Fruit fly (Drosophila melanogaster) whole organism, embryonic: ENCODE measurements around the gene CG14102.

Source experiments
- Bdp1 ChIP-seq: fragments of 200-800 bp; sonication (Bioruptor generic); optimal IDR thresholded peaks from 3 replicates; lab custom pipeline; 2016; ENCODE audit warnings: missing biosample characterization, missing genetic modification characterization
- CG11456 ChIP-seq: fragments of 200-800 bp; sonication (Bioruptor generic); IDR thresholded peaks from 3 replicates; pipeline ENCODE4 v1.3.6; 2022; ENCODE audit warnings: missing biosample characterization, missing genetic modification characterization
- CG11723 ChIP-seq: fragments of 200-800 bp; sonication (Bioruptor generic); optimal IDR thresholded peaks from 2 replicates; lab custom pipeline; 2017; ENCODE audit warnings: missing biosample characterization, mild to moderate bottlenecking, missing genetic modification characterization
- CG12391 ChIP-seq: fragments of 200-800 bp; sonication (Bioruptor generic); optimal IDR thresholded peaks from 3 replicates; lab custom pipeline; 2018; ENCODE audit warnings: missing biosample characterization, mild to moderate bottlenecking, missing genetic modification characterization, moderate library complexity
- CG13424 ChIP-seq: fragments of 200-800 bp; sonication (Bioruptor generic); optimal IDR thresholded peaks from 2 replicates; lab custom pipeline; 2019; ENCODE audit warnings: missing biosample characterization, mild to moderate bottlenecking, missing genetic modification characterization, moderate library complexity
- CG17829 ChIP-seq: fragments of 200-800 bp; optimal IDR thresholded peaks from 2 replicates; lab custom pipeline; 2019; ENCODE audit warnings: missing biosample characterization, mild to moderate bottlenecking, missing genetic modification characterization, moderate library complexity
- CG3407 ChIP-seq: fragments of 200-800 bp; sonication (Bioruptor generic); optimal IDR thresholded peaks from 2 replicates; lab custom pipeline; 2018; ENCODE audit warnings: missing biosample characterization, mild to moderate bottlenecking, missing genetic modification characterization
- CG7271 ChIP-seq: fragments of 200-800 bp; sonication (Bioruptor generic); optimal IDR thresholded peaks from 2 replicates; lab custom pipeline; 2018; ENCODE audit warnings: missing biosample characterization, mild to moderate bottlenecking, missing genetic modification characterization, moderate library complexity
- CG7372 ChIP-seq: fragments of 200-800 bp; sonication (Bioruptor generic); IDR thresholded peaks from 2 replicates; pipeline ENCODE4 v1.3.6; 2022; ENCODE audit warnings: missing biosample characterization, missing genetic modification characterization
- CG9817 ChIP-seq: fragments of 200-800 bp; sonication (Bioruptor generic); optimal IDR thresholded peaks from 2 replicates; lab custom pipeline; 2018; ENCODE audit warnings: missing biosample characterization, mild to moderate bottlenecking, missing genetic modification characterization, moderate library complexity
- Dek ChIP-seq: fragments of 200-800 bp; sonication (Bioruptor generic); optimal IDR thresholded peaks from 3 replicates; lab custom pipeline; 2019; ENCODE audit warnings: missing biosample characterization, mild to moderate bottlenecking, missing genetic modification characterization, moderate library complexity
- Dll ChIP-seq: fragments of 200-800 bp; sonication (Bioruptor generic); IDR thresholded peaks from 4 replicates; pipeline ENCODE4 v1.3.6; 2022; ENCODE audit warnings: missing biosample characterization, missing genetic modification characterization; ENCODE audit not compliant: partially characterized antibody
- Eip74EF ChIP-seq, 2 experiments: fragments of 200-800 bp in 1 of 2; fragments of >200 bp in 1 of 2; sonication (Bioruptor generic) in 1 of 2; optimal IDR thresholded peaks; 2 replicates each; lab custom pipeline; 2017 to 2019; ENCODE audit warnings: missing biosample characterization in 2 of 2, missing genetic modification characterization in 2 of 2, mild to moderate bottlenecking in 1 of 2, moderate library complexity in 1 of 2
- Fer1 ChIP-seq: fragments of 200-800 bp; sonication (Bioruptor generic); optimal IDR thresholded peaks from 2 replicates; lab custom pipeline; 2017; ENCODE audit warnings: missing biosample characterization, mild to moderate bottlenecking, missing genetic modification characterization
- Hmx ChIP-seq: fragments of 200-800 bp; sonication (Bioruptor generic); optimal IDR thresholded peaks from 2 replicates; lab custom pipeline; 2016; ENCODE audit warnings: missing biosample characterization, missing genetic modification characterization
- Lhr ChIP-seq: fragments of 200-800 bp; sonication (Bioruptor generic); optimal IDR thresholded peaks from 3 replicates; lab custom pipeline; 2017; ENCODE audit warnings: mild to moderate bottlenecking, missing biosample characterization, missing genetic modification reagents, missing genetic modification characterization
- Pdp1 ChIP-seq, 2 experiments: fragments of 200-800 bp; sonication (Bioruptor generic); optimal IDR thresholded peaks; 3 replicates each; lab custom pipeline; 2016; ENCODE audit warnings: missing biosample characterization in 2 of 2, missing genetic modification characterization in 2 of 2, mild to moderate bottlenecking in 1 of 2, moderate library complexity in 1 of 2
- Poxn ChIP-seq: fragments of 200-800 bp; sonication (Bioruptor generic); IDR thresholded peaks from 2 replicates; pipeline ENCODE4 v1.3.6; 2022; ENCODE audit warnings: missing biosample characterization, missing genetic modification characterization
- Rfx ChIP-seq: fragments of 200-800 bp; sonication (Bioruptor generic); IDR thresholded peaks from 2 replicates; pipeline ENCODE4 v1.3.6; 2022; ENCODE audit warnings: missing biosample characterization, missing genetic modification characterization
- ara ChIP-seq: fragments of 200-800 bp; sonication (Bioruptor generic); IDR thresholded peaks from 2 replicates; pipeline ENCODE4 v1.3.6; 2022; ENCODE audit warnings: missing biosample characterization, missing genetic modification characterization
- cg ChIP-seq: fragments of 200-800 bp; sonication (Bioruptor generic); optimal IDR thresholded peaks from 3 replicates; lab custom pipeline; 2019; ENCODE audit warnings: missing biosample characterization, mild to moderate bottlenecking, missing genetic modification characterization, moderate library complexity
- chif ChIP-seq, 2 experiments: fragments of 200-800 bp; sonication (Bioruptor generic); optimal IDR thresholded peaks; 3 replicates each; lab custom pipeline; 2016; ENCODE audit warnings: missing biosample characterization in 2 of 2, missing genetic modification characterization in 2 of 2
- chm ChIP-seq: fragments of 200-800 bp; sonication (Bioruptor generic); IDR thresholded peaks from 2 replicates; pipeline ENCODE4 v1.3.6; 2022; ENCODE audit warnings: missing biosample characterization, missing genetic modification characterization
- ci ChIP-seq: fragments of 200-800 bp; sonication (Bioruptor generic); IDR thresholded peaks from 3 replicates; pipeline ENCODE4 v1.3.6; 2022; ENCODE audit warnings: missing biosample characterization, missing genetic modification characterization
- dan ChIP-seq: fragments of 200-800 bp; sonication (Bioruptor generic); IDR thresholded peaks from 2 replicates; pipeline ENCODE4 v1.3.6; 2022; ENCODE audit warnings: missing biosample characterization, missing genetic modification characterization
- fru ChIP-seq: fragments of >200 bp; optimal IDR thresholded peaks from 2 replicates; lab custom pipeline; 2017
- gsb ChIP-seq: fragments of 200-800 bp; sonication (Bioruptor generic); IDR thresholded peaks from 2 replicates; pipeline ENCODE4 v1.3.6; 2022; ENCODE audit warnings: missing biosample characterization, missing genetic modification characterization
- h ChIP-seq: fragments of >200 bp; optimal IDR thresholded peaks from 2 replicates; lab custom pipeline; 2017
- hbn ChIP-seq: fragments of 200-800 bp; sonication (Bioruptor generic); IDR thresholded peaks from 2 replicates; pipeline ENCODE4 v1.3.6; 2022; ENCODE audit warnings: missing biosample characterization, missing genetic modification characterization; ENCODE audit not compliant: partially characterized antibody
- ind ChIP-seq: fragments of 200-800 bp; sonication (Bioruptor generic); optimal IDR thresholded peaks from 3 replicates; lab custom pipeline; 2016; ENCODE audit warnings: missing biosample characterization, missing genetic modification characterization
- pros ChIP-seq: fragments of 200-800 bp; sonication (Bioruptor generic); optimal IDR thresholded peaks from 3 replicates; lab custom pipeline; 2019; ENCODE audit warnings: missing biosample characterization, mild to moderate bottlenecking, missing genetic modification characterization, moderate library complexity
- repo ChIP-seq: fragments of 200-800 bp; sonication (Bioruptor generic); optimal IDR thresholded peaks from 2 replicates; lab custom pipeline; 2016; ENCODE audit warnings: missing biosample characterization, missing genetic modification characterization
- row ChIP-seq: fragments of 200-800 bp; sonication (Bioruptor generic); IDR thresholded peaks from 3 replicates; pipeline ENCODE4 v1.3.6; 2022; ENCODE audit warnings: missing biosample characterization, missing genetic modification characterization
- run ChIP-seq: fragments of 200-800 bp; sonication (Bioruptor generic); optimal IDR thresholded peaks from 3 replicates; lab custom pipeline; 2018; ENCODE audit warnings: missing biosample characterization, mild to moderate bottlenecking, missing genetic modification characterization
- seq ChIP-seq: fragments of 200-800 bp; sonication (Bioruptor generic); IDR thresholded peaks from 2 replicates; pipeline ENCODE4 v1.3.6; 2022; ENCODE audit warnings: missing biosample characterization, missing genetic modification characterization
- stwl ChIP-seq: fragments of 200-800 bp; sonication (Bioruptor generic); optimal IDR thresholded peaks from 3 replicates; lab custom pipeline; 2018; ENCODE audit warnings: missing biosample characterization, mild to moderate bottlenecking, missing genetic modification characterization, moderate library complexity
- sug ChIP-seq: fragments of 200-800 bp; optimal IDR thresholded peaks from 2 replicates; lab custom pipeline; 2019; ENCODE audit warnings: missing biosample characterization, mild to moderate bottlenecking, missing genetic modification characterization, moderate library complexity
- tio ChIP-seq: fragments of 200-800 bp; sonication (Bioruptor generic); optimal IDR thresholded peaks from 2 replicates; lab custom pipeline; 2017; ENCODE audit warnings: missing biosample characterization, missing genetic modification characterization, inconsistent platforms
- tna ChIP-seq: fragments of 200-800 bp; sonication (Bioruptor generic); IDR thresholded peaks from 2 replicates; pipeline ENCODE4 v1.3.6; 2022; ENCODE audit warnings: missing biosample characterization, missing genetic modification characterization; ENCODE audit not compliant: partially characterized antibody
- trem ChIP-seq: fragments of 200-800 bp; optimal IDR thresholded peaks from 3 replicates; lab custom pipeline; 2019; ENCODE audit warnings: missing biosample characterization, mild to moderate bottlenecking, missing genetic modification characterization, moderate library complexity
- zfh2 ChIP-seq: fragments of 200-800 bp; sonication (Bioruptor generic); optimal IDR thresholded peaks from 2 replicates; lab custom pipeline; 2016; ENCODE audit warnings: missing biosample characterization, missing genetic modification characterization

CG14102 gene

DNA sequence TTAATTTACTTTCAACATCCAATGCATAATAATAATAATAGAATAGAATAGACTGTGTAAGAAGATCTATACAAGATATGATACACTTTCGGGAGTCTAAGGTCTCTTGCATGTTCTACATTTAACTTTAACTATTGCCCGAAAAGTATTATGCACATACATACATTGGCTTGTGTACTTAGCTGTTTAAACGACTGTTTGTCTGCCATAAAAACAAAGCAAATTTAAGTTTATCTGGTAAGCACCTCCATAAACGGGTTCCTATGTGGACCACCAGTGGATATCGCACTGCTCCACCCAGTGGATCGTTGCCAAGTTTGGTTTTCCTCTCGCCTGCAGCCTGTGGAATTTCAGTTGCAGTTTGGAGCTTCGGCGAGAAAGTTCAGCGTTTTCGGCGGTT lies 45.9 kb upstream of the CG14102 start (continued):
- TF ChIP-seq trem (no peak), gsb (GFP tag; lab: Robert Waterston, UW) (no peak), CG3407 (GFP tag; lab: Kevin White, UChicago) (peak; percentile 53), chif (GFP tag; optimal IDR thresholded peaks at IDR 0.05; lab: Kevin White, UChicago) (no peak), Lhr (GFP tag; lab: Kevin White, UChicago) (no peak), CG17829 (tag; lab: Kevin White, UChicago) (no peak), Hmx (no peak), Bdp1 (GFP tag; lab: Kevin White, UChicago) (no peak), sug (tag; lab: Kevin White, UChicago) (peak; percentile 34), Dll (GFP tag; lab: Robert Waterston, UW) (no peak), h (no peak), CG13424 (tag; lab: Kevin White, UChicago) (no peak), Eip74EF (GFP tag; optimal IDR thresholded peaks at IDR 0.05; lab: Kevin White, UChicago) (no peak), zfh2 (GFP tag; lab: Kevin White, UChicago) (no peak), hbn (GFP tag; lab: Robert Waterston, UW) (no peak), tna (GFP tag; lab: Robert Waterston, UW) (no peak), CG12391 (tag; lab: Kevin White, UChicago) (no peak), ind (GFP tag; lab: Kevin White, UChicago) (no peak), CG7271 (tag; lab: Kevin White, UChicago) (no peak), fru (lab: Kevin White, UChicago) (no peak), run (tag; lab: Kevin White, UChicago) (peak; percentile 25), Poxn (no peak), CG11456 (GFP tag; lab: Robert Waterston, UW) (no peak), Dek (tag; lab: Kevin White, UChicago) (peak; percentile 24), CG11723 (no peak), repo (GFP tag; lab: Kevin White, UChicago) (no peak), Rfx (GFP tag; lab: Robert Waterston, UW) (no peak), cg (no peak), row (GFP tag; lab: Robert Waterston, UW) (no peak), ci (GFP tag; lab: Robert Waterston, UW) (no peak), Fer1 (GFP tag; lab: Kevin White, UChicago) (peak; percentile 63), stwl (tag; lab: Kevin White, UChicago) (no peak), dan (GFP tag; lab: Robert Waterston, UW) (no peak), ara (GFP tag; lab: Robert Waterston, UW) (no peak), seq (GFP tag; lab: Robert Waterston, UW) (no peak), pros (GFP tag; lab: Kevin White, UChicago) (no peak), CG7372 (GFP tag; lab: Robert Waterston, UW) (no peak), CG9817 (tag; lab: Kevin White, UChicago) (peak; percentile 10), tio (GFP tag; lab: Kevin White, UChicago) (no peak)

DNA sequence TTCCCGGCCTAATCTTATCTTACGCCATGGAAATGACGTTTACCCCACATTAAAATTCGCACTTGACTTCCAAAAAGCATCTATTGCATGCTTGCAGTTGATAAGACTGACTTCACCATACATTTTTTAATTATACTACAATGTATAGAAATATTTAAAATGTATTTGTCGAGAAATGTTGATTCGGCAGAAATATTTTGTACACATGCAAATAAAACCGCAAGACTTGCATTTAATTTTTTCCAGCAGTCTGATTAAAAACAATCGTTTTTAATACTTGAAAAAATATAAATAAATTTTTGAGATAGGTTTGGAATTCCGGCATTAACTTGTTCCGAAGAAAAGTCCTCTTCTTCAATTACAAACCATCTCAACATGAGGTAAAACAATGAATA lies 44.8 kb upstream of the CG14102 start:
- TF ChIP-seq Pdp1 (GFP tag; optimal IDR thresholded peaks at IDR 0.05; lab: Kevin White, UChicago): peak in 1 of 2 experiments; percentile 34
- no peak for TF ChIP-seq chm (GFP tag; lab: Robert Waterston, UW)
